Worm (Caenorhabditis elegans) whole organism, L4 larva: ENCODE measurements around the gene fbxb-57.

Experiments used
- ceh-28 ChIP-seq: fragments of 150-350 bp; optimal IDR thresholded peaks from 2 replicates; lab custom pipeline; 2014; ENCODE audit warnings: missing biosample characterization, missing genetic modification reagents, missing genetic modification characterization
- ceh-82 ChIP-seq: sonication (generic microtip); optimal IDR thresholded peaks from 2 replicates; lab custom pipeline; 2017; ENCODE audit warnings: missing biosample characterization, missing genetic modification characterization
- daf-16 ChIP-seq, 3 experiments: sonication (generic microtip); optimal IDR thresholded peaks; 2 replicates each; lab custom pipeline; 2016 to 2017; ENCODE audit warnings: missing genetic modification characterization in 3 of 3, missing genetic modification reagents in 3 of 3, mild to moderate bottlenecking in 2 of 3, missing compliant biosample characterization in 2 of 3, missing biosample characterization in 1 of 3, moderate library complexity in 1 of 3
- dpl-1 ChIP-seq: fragments of 150-350 bp; optimal IDR thresholded peaks from 2 replicates; lab custom pipeline; 2014; ENCODE audit warnings: missing biosample characterization, missing genetic modification reagents, missing genetic modification characterization
- gei-8 ChIP-seq: fragments of 200-800 bp; sonication (Bioruptor generic); optimal IDR thresholded peaks from 2 replicates; lab custom pipeline; 2018; ENCODE audit warnings: mild to moderate bottlenecking, missing genetic modification characterization, missing compliant biosample characterization
- lin-13 ChIP-seq: fragments of 150-350 bp; optimal IDR thresholded peaks from 2 replicates; lab custom pipeline; 2014; ENCODE audit warnings: missing biosample characterization, missing genetic modification reagents, missing genetic modification characterization
- nhr-28 ChIP-seq: fragments of 150-350 bp; optimal IDR thresholded peaks from 2 replicates; lab custom pipeline; 2014; ENCODE audit warnings: missing biosample characterization, missing genetic modification characterization
- sdz-12 ChIP-seq: fragments of 200-800 bp; sonication (Bioruptor generic); optimal IDR thresholded peaks from 2 replicates; lab custom pipeline; 2018; ENCODE audit warnings: mild to moderate bottlenecking, missing genetic modification characterization, missing compliant biosample characterization
- spr-1 ChIP-seq: sonication (generic microtip); optimal IDR thresholded peaks from 2 replicates; lab custom pipeline; 2016; ENCODE audit warnings: mild to moderate bottlenecking, missing genetic modification characterization, missing compliant biosample characterization
- unc-130 ChIP-seq: sonication (generic microtip); optimal IDR thresholded peaks from 2 replicates; lab custom pipeline; 2016; ENCODE audit warnings: missing genetic modification reagents, missing genetic modification characterization, missing compliant biosample characterization

ce11 chrV:19279888-19280287, 8.7 kb upstream of the fbxb-57 start, which contains the start of gene F21D9.8:
- TF ChIP-seq daf-16 (GFP tag; optimal IDR thresholded peaks at IDR 0.05; lab: Kevin White, UChicago) (no peak), daf-16 (tag; optimal IDR thresholded peaks at IDR 0.05; lab: Kevin White, UChicago) (no peak), sdz-12 (GFP tag; lab: Kevin White, UChicago) (no peak), nhr-28 (tag; lab: Kevin White, UChicago) (no peak), dpl-1 (GFP tag; lab: Kevin White, UChicago) (no peak), lin-13 (GFP tag; lab: Kevin White, UChicago) (no peak), unc-130 (GFP tag; lab: Kevin White, UChicago) (no peak), spr-1 (tag; lab: Kevin White, UChicago) (no peak), ceh-28 (tag; lab: Kevin White, UChicago) (no peak), ceh-82 (tag; lab: Kevin White, UChicago) (no peak), gei-8 (no peak)
